Fruit fly (Drosophila melanogaster) whole organism: ENCODE data around the gene sim.

ENCODE experiments used
- CG8478 ChIP-seq: fragments of >200 bp; optimal IDR thresholded peaks from 2 replicates; lab custom pipeline; 2018; ENCODE audit warnings: inconsistent platforms
- Dll ChIP-seq: fragments of >200 bp; optimal IDR thresholded peaks from 2 replicates; lab custom pipeline; 2017
- EcR ChIP-seq, 2 experiments: fragments of >200 bp; optimal IDR thresholded peaks; 2 replicates each; lab custom pipeline; 2017; ENCODE audit warnings: missing biosample characterization in 2 of 2, missing genetic modification characterization in 2 of 2, missing genetic modification reagents in 2 of 2
- pan ChIP-seq: fragments of >200 bp; optimal IDR thresholded peaks from 2 replicates; lab custom pipeline; 2017
- psq ChIP-seq: fragments of >200 bp; optimal IDR thresholded peaks from 2 replicates; lab custom pipeline; 2017
- usp ChIP-seq: fragments of >200 bp; optimal IDR thresholded peaks from 2 replicates; lab custom pipeline; 2017; ENCODE audit warnings: missing biosample characterization, missing genetic modification characterization, mixed read lengths

The sim gene

DNA sequence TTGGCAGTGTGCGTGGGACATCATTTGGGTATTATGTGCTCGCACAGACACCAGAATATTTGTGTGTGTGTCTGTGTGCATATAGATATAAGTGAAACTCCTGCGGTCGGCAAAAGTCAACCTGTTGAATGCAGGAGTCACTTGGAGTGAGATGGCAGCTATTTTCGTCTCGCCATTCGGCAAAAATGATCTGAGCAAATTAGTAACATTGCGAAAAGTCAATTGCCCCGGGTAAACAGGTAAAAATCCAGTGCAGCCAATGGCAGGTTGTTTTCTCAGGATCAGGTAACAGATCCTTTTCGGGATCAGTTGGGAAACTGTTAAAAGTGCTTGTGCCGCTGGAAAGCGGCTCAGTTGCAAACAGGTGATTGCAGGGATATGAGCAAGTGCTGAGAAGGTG lies 14.5 kb downstream of the sim start:
- TF ChIP-seq Dll (lab: Kevin White, UChicago) (no peak), usp (GFP tag; lab: Kevin White, UChicago) (no peak), CG8478 (lab: Kevin White, UChicago) (no peak), psq (lab: Kevin White, UChicago) (no peak), pan (lab: Kevin White, UChicago) (no peak), EcR (GFP tag; optimal IDR thresholded peaks at IDR 0.05; lab: Kevin White, UChicago) (no peak)

DNA sequence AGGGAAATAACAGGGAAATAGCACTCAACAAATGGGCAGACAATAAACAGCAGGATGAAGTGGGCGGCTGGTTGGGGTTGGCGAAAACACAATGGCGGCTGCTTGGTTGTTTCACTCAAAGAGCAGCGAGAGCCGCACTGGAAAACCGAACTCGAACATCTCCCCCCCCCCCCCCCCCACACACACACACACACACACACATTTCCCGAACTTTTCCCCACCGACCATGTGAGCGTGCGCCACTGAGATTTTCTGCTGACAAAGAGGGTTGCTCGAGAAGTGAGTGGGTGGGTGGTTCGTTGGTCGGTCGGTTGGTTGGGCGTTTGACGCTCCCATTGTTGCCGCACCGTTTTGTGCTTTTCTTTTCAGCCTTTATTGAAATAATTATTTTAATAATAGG lies 15.6 kb downstream of the sim start:
- no peak for TF ChIP-seq usp (GFP tag; lab: Kevin White, UChicago)
- TF ChIP-seq EcR (GFP tag; optimal IDR thresholded peaks at IDR 0.05; lab: Kevin White, UChicago): no peak
- TF ChIP-seq psq (lab: Kevin White, UChicago): no peak

DNA sequence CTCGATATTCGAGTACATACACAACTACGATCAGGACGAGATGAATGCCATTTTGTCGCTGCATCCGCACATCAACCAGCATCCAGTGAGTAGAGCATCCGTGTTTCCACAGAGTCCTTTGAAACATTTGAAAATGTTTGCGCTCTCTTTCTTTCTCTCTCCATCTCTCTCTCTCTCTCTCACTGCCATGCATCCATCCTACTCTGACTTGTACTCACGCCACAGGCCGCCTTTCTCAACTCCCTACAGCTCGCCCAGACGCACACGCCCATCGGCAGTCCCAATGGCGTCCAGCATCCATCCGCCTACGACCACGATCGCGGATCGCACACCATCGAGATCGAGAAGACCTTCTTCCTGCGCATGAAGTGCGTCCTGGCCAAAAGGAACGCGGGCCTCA lies 17.0 kb downstream of the sim start:
- no peak for TF ChIP-seq Dll (lab: Kevin White, UChicago)
- TF ChIP-seq EcR (GFP tag; optimal IDR thresholded peaks at IDR 0.05; lab: Kevin White, UChicago): no peak

DNA sequence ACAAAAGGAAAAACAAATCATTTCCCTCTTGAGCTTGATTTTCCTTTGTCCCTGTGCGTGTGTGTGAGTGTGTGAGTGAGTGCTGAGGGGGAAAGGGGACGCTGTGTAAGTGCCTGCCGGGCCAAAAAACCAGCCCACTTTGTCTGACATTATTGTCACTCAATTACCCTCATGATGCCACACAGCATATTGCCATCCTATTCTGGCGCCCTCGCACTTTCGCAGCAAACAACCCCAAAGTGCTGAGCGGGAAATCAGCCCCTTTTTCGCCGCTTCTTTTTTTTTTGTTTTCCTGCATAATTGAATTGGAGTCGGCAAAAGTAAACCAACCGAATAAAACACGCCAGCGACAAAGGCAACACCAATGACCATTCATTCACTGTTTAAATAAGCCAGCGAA lies 18.2 kb downstream of the sim start:
- TF ChIP-seq CG8478 (lab: Kevin White, UChicago) (no peak), Dll (lab: Kevin White, UChicago) (no peak), psq (lab: Kevin White, UChicago) (no peak), usp (GFP tag; lab: Kevin White, UChicago) (no peak), pan (lab: Kevin White, UChicago) (no peak), EcR (GFP tag; optimal IDR thresholded peaks at IDR 0.05; lab: Kevin White, UChicago) (no peak)

DNA sequence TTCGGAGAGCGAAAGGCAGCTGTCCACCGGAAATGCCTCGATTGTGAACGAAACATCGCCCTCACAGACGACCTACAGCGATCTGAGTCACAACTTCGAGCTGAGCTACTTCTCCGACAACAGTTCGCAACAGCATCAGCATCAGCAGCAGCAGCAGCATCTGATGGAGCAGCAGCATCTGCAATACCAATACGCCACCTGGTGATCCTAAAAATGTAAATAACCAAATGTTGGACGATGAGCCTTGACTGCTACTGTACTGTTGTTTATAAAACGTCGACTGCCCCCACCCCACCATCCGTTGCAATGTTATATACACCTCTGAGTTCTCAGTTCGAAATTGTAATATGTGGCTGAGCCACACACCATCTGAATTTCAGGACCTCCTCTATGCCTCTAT lies 19.7 kb downstream of the sim start:
- TF ChIP-seq pan (lab: Kevin White, UChicago): no peak
- TF ChIP-seq usp (GFP tag; lab: Kevin White, UChicago): no peak
- no peak for TF ChIP-seq psq (lab: Kevin White, UChicago)
- no peak for TF ChIP-seq CG8478 (lab: Kevin White, UChicago)
- no peak for TF ChIP-seq EcR (GFP tag; optimal IDR thresholded peaks at IDR 0.05; lab: Kevin White, UChicago)
- TF ChIP-seq Dll (lab: Kevin White, UChicago): no peak

DNA sequence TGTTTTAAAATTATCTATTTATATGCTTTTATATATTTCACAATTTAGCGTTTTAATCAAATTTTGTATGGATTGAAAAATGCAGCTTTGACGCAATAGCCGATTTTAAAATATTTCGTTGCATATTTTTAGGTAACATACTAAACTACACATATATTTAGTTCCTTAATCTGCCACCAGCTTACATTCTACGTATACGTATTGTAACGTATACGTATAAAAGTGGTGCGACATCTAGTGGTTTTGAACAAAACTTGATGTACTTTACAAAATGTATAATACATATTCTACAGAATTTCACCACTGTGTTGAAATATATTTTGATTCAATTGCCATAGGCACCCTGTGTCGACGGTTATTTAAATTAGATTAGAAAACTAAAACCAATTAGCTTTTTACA lies 20.7 kb downstream of the sim start:
- TF ChIP-seq Dll (lab: Kevin White, UChicago) (no peak), EcR (GFP tag; optimal IDR thresholded peaks at IDR 0.05; lab: Kevin White, UChicago) (no peak), pan (lab: Kevin White, UChicago) (no peak), usp (GFP tag; lab: Kevin White, UChicago) (no peak)

DNA sequence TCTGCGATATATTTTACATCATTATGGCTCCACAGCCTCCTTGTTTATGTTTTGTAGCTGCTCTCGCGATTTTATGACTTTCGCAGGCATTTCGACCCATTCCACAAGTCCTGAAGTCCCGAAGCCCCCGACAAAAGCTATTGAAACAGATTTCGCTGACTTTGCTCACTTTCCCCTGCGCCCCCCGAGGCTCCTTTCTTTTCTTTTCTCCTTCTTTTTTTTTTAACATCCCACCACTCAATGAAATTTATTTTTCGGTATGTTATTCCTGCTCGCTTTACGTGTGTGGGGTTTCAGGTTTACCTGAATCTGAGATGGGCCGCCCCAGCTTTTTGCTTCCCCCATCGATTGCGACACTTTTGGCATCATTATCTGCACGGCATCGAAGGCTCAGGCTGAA lies 24.8 kb downstream of the sim start:
- TF ChIP-seq Dll (lab: Kevin White, UChicago): no peak
- TF ChIP-seq EcR (GFP tag; optimal IDR thresholded peaks at IDR 0.05; lab: Kevin White, UChicago): no peak
- TF ChIP-seq psq (lab: Kevin White, UChicago): no peak
- no peak for TF ChIP-seq usp (GFP tag; lab: Kevin White, UChicago)
- no peak for TF ChIP-seq CG8478 (lab: Kevin White, UChicago)
- TF ChIP-seq pan (lab: Kevin White, UChicago): no peak

DNA sequence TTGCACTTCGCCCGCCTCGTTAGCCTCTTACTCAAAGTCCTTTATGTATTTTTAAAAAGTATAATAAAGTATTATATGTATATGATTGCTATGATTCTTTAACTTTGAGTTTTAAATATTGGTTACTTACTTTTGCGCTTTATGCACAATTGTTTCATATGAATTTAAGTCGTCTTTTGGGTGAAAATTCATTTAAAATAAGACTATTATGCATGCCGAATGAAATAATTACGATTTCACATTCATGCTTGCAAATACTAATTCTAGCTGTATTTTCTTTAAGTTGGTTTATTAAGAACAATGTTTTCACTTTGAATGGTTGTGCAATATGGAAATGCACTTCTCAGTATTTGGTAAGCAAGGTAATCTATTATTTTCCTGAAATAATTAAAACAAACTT lies 28.4 kb downstream of the sim start, which contains the start of gene CG43063:
Gene CG43063, plus strand, starts transcription at position 301 of the 400 bp plus-strand sequence.
- TF ChIP-seq pan (lab: Kevin White, UChicago): no peak
- TF ChIP-seq psq (lab: Kevin White, UChicago): no peak
- no peak for TF ChIP-seq Dll (lab: Kevin White, UChicago)
- no peak for TF ChIP-seq CG8478 (lab: Kevin White, UChicago)
- no peak for TF ChIP-seq usp (GFP tag; lab: Kevin White, UChicago)
- no peak for TF ChIP-seq EcR (GFP tag; optimal IDR thresholded peaks at IDR 0.05; lab: Kevin White, UChicago)

DNA sequence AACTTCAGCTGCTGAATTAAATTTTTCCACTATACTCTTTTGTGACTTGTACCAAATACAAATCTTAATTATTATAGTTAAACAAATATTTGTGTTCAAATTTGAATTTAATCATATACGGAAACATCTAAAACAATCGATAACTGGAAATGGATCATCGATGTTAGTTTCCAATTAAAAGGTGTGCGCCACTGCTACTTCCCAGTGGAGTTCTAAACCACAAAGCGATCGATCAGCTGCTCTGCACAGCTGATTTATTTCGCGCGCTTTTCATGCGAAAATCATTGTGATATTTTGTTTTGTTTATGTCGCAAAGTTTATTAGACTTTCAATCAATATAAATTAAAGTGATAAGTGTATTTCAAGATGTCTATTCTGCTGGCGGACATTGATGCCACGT lies 30.8 kb downstream of the sim start, which contains the start of gene timeout:
Gene timeout, plus strand, starts transcription at position 257 of the 400 bp plus-strand sequence.
- TF ChIP-seq CG8478 (lab: Kevin White, UChicago): no peak

DNA sequence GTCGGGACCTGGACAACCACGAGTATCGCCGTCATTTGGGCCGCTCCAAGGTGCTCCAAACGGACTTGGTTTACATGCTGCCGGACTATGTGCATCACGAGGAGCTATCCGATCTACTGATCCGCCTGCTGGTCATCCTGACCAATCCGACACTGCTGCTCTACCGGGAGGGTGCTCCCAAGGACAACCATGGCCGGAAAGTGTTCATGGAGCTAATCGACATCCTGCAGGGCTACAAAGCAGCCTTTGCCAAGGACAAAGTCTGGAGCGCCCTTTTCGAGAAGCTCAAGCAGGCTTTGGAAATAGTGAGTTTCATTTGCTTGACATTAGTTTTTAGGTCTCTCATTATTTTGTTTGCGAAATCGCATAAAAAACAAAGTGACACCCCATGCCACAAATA lies 31.4 kb downstream of the sim start, which contains the start of gene CG34308:
Gene CG34308, plus strand, starts transcription at position 301 of the 400 bp plus-strand sequence.
- TF ChIP-seq pan (lab: Kevin White, UChicago) (no peak), usp (GFP tag; lab: Kevin White, UChicago) (no peak), Dll (lab: Kevin White, UChicago) (no peak), EcR (GFP tag; optimal IDR thresholded peaks at IDR 0.05; lab: Kevin White, UChicago) (no peak), CG8478 (lab: Kevin White, UChicago) (no peak)

DNA sequence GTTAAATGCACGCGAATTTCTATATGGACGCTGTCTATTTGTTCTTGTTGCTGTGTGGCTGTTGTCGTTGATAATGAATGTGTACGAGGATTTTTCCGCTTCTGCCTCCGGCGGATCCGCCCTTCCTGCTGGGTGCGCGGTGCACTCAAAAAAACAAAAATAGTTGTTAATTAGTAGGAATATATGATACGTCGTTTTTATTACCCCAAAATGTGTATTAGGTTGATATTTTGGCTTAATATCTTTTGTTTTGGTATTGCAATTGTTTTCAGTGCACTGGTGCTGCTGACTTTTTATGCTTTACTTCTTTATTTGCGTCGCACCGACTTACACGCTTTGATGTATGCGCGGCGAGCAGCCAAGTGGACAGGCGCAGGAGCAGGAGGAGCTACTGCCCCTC lies 34.1 kb downstream of the sim start:
- TF ChIP-seq pan (lab: Kevin White, UChicago): no peak
- TF ChIP-seq psq (lab: Kevin White, UChicago): no peak
- no peak for TF ChIP-seq Dll (lab: Kevin White, UChicago)
- no peak for TF ChIP-seq usp (GFP tag; lab: Kevin White, UChicago)
- TF ChIP-seq EcR (GFP tag; optimal IDR thresholded peaks at IDR 0.05; lab: Kevin White, UChicago): no peak
- no peak for TF ChIP-seq CG8478 (lab: Kevin White, UChicago)

DNA sequence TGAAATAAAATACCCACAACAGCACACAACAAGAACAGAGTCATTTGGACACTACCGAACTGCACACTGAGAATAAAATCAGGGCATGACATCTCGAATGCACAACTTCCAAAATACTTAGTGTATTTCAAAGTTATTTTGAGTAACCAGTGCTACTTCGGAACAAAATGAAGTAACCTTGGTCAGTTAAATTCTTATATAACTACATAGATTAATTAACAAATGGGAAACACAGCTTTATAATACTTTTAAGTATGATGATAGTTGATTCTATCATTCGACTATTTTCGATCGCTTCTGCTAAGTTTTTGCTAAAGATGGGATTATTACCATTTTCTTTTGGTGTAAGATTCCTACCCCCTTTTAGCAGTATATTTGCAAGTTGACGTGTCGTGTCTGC lies 60.2 kb downstream of the sim start:
- TF ChIP-seq CG8478 (lab: Kevin White, UChicago): no peak
- no peak for TF ChIP-seq psq (lab: Kevin White, UChicago)
- no peak for TF ChIP-seq usp (GFP tag; lab: Kevin White, UChicago)
- TF ChIP-seq EcR (GFP tag; optimal IDR thresholded peaks at IDR 0.05; lab: Kevin White, UChicago): no peak
- no peak for TF ChIP-seq Dll (lab: Kevin White, UChicago)
- TF ChIP-seq pan (lab: Kevin White, UChicago): no peak
